Worm (Caenorhabditis elegans): ENCODE measurements around the gene Y9C12A.1.

Y9C12A.1 gene

ce11 chrX:670603-671002, 12.0 kb downstream of the Y9C12A.1 start, which contains the start of gene T19D7.6:
Gene T19D7.6 (minus strand): TSS chrX:670800.
- no peak for TF ChIP-seq Y105C5A.15 (GFP tag; IDR thresholded peaks at IDR 0.05)
- TF ChIP-seq pqm-1 (tag; optimal IDR thresholded peaks at IDR 0.05) = peak; percentile 43
- no peak for TF ChIP-seq F10B5.3 (tag; optimal IDR thresholded peaks at IDR 0.05)
- TF ChIP-seq arid-1 (GFP tag; conservative IDR thresholded peaks at IDR 0.05) = no peak
- no peak for TF ChIP-seq zfp-3 (GFP tag; conservative IDR thresholded peaks at IDR 0.05)
- no peak for TF ChIP-seq spr-3 (GFP tag; optimal IDR thresholded peaks at IDR 0.05)
- no peak for TF ChIP-seq snpc-4 (tag; optimal IDR thresholded peaks at IDR 0.05)
- no peak for TF ChIP-seq ceh-28 (tag; optimal IDR thresholded peaks at IDR 0.05)
- no peak for TF ChIP-seq ceh-20 (GFP tag; IDR thresholded peaks at IDR 0.05)
- TF ChIP-seq hlh-11 (tag; optimal IDR thresholded peaks at IDR 0.05) = peak; percentile 85
- TF ChIP-seq lir-3 (tag; optimal IDR thresholded peaks at IDR 0.05) = no peak
- TF ChIP-seq F44E2.7 (GFP tag; IDR thresholded peaks at IDR 0.05) = no peak
- TF ChIP-seq tra-1 (GFP tag; IDR thresholded peaks at IDR 0.05) = no peak
- TF ChIP-seq gei-8 (GFP tag; optimal IDR thresholded peaks at IDR 0.05) = no peak
- no peak for TF ChIP-seq fkh-10 (GFP tag; optimal IDR thresholded peaks at IDR 0.05)
- TF ChIP-seq mxl-2 (GFP tag; conservative IDR thresholded peaks at IDR 0.05) = no peak
- no peak for TF ChIP-seq unc-62 (GFP tag; optimal IDR thresholded peaks at IDR 0.05 in 1 of 2)
- TF ChIP-seq unc-62 (tag; optimal IDR thresholded peaks at IDR 0.05) = no peak
- TF ChIP-seq nhr-11 (tag; optimal IDR thresholded peaks at IDR 0.05) = no peak
- TF ChIP-seq nhr-25 (tag; optimal IDR thresholded peaks at IDR 0.05; ENCODE audit: borderline replicate concordance, insufficient read depth) = no peak
- TF ChIP-seq egl-27 (tag; optimal IDR thresholded peaks at IDR 0.05) = no peak
- no peak for TF ChIP-seq nhr-42 (GFP tag; IDR thresholded peaks at IDR 0.05)
- TF ChIP-seq cey-2 (tag; optimal IDR thresholded peaks at IDR 0.05; ENCODE audit: borderline replicate concordance, insufficient read depth) = no peak
- no peak for TF ChIP-seq tag-97 (GFP tag; IDR thresholded peaks at IDR 0.05)
- no peak for TF ChIP-seq ceh-82 (tag; optimal IDR thresholded peaks at IDR 0.05)
- no peak for TF ChIP-seq nhr-10 (tag; optimal IDR thresholded peaks at IDR 0.05)
- TF ChIP-seq nhr-28 (tag; optimal IDR thresholded peaks at IDR 0.05) = peak; percentile 76
- TF ChIP-seq zip-11 (GFP tag; IDR thresholded peaks at IDR 0.05) = no peak
- TF ChIP-seq nhr-48 (tag; optimal IDR thresholded peaks at IDR 0.05) = peak; percentile 57
- peak; percentile 10 for TF ChIP-seq nhr-6 (tag; optimal IDR thresholded peaks at IDR 0.05)
- no peak for TF ChIP-seq set-16 (GFP tag; IDR thresholded peaks at IDR 0.05)
- no peak for TF ChIP-seq skn-1 (tag; optimal IDR thresholded peaks at IDR 0.05)
- TF ChIP-seq nhr-41 (GFP tag; IDR thresholded peaks at IDR 0.05) = peak; percentile 82
- TF ChIP-seq Y48G9A.11 (GFP tag; IDR thresholded peaks at IDR 0.05) = no peak
- no peak for TF ChIP-seq nhr-76 (tag; optimal IDR thresholded peaks at IDR 0.05)
- no peak for TF ChIP-seq attf-4 (tag; optimal IDR thresholded peaks at IDR 0.05)
- TF ChIP-seq D1046.2 (GFP tag; IDR thresholded peaks at IDR 0.05) = no peak
- no peak for TF ChIP-seq lin-1 (GFP tag; IDR thresholded peaks at IDR 0.05)
- TF ChIP-seq ctbp-1 (GFP tag; IDR thresholded peaks at IDR 0.05) = no peak
- no peak for TF ChIP-seq ces-1 (GFP tag; optimal IDR thresholded peaks at IDR 0.05)
- no peak for TF ChIP-seq lin-39 (tag; optimal IDR thresholded peaks at IDR 0.05)
- no peak for TF ChIP-seq R02D3.7 (tag; optimal IDR thresholded peaks at IDR 0.05)
- no peak for TF ChIP-seq Y5F2A.4 (GFP tag; optimal IDR thresholded peaks at IDR 0.05)
- TF ChIP-seq unc-130 (GFP tag; optimal IDR thresholded peaks at IDR 0.05) = no peak
- no peak for TF ChIP-seq rbr-2 (tag; optimal IDR thresholded peaks at IDR 0.05)
- TF ChIP-seq hlh-30 (tag; optimal IDR thresholded peaks at IDR 0.05; ENCODE audit: insufficient read depth) = peak; percentile 46
- no peak for TF ChIP-seq lsy-2 (tag; optimal IDR thresholded peaks at IDR 0.05)
- TF ChIP-seq mdt-29 (GFP tag; IDR thresholded peaks at IDR 0.05) = no peak
- TF ChIP-seq dmd-6 (GFP tag; IDR thresholded peaks at IDR 0.05) = peak; percentile 73
- TF ChIP-seq nhr-111 (GFP tag; optimal IDR thresholded peaks at IDR 0.05) = no peak
- no peak for TF ChIP-seq lin-13 (GFP tag; optimal IDR thresholded peaks at IDR 0.05)
- TF ChIP-seq ama-1 (optimal IDR thresholded peaks at IDR 0.05) = no peak
- TF ChIP-seq zag-1 (tag; optimal IDR thresholded peaks at IDR 0.05) = no peak
